Worm (Caenorhabditis elegans) whole organism, L4/young adult: ENCODE data around the gene arle-14.

Source experiments
- W03F9.2 ChIP-seq: fragments of 150-350 bp; optimal IDR thresholded peaks from 2 replicates; lab custom pipeline; 2014; ENCODE audit warnings: missing biosample characterization, missing genetic modification characterization
- him-1 ChIP-seq: sonication (generic microtip); optimal IDR thresholded peaks from 2 replicates; lab custom pipeline; 2016; ENCODE audit warnings: missing genotype, missing genetic modification reagents, missing genetic modification characterization, missing compliant biosample characterization

DNA sequence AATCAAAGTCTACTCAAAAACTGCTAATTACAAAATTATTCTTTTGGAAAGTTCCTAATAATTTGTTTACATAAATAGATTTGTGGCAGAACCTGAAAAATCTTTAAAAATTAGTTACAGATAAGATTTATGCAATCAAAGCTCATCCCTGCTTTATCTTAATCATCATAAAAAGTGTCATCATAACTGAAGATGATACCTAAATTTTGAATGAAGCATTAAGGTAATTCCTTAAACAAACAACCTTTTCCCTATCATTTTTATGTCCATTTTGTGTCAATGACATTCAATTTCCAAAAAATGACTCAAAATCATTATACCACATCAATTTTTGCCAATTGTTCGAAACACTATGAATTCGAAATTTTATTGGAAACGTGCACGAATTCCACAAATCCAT, 45.0 kb downstream of the arle-14 start, which contains the start of gene B0244.6:
- TF ChIP-seq W03F9.2: no peak
- TF ChIP-seq him-1 (tag; lab: Kevin White, UChicago): no peak
